Worm (Caenorhabditis elegans) whole organism, L3 larva: Measurements from ENCODE around the gene C54E10.7.

Experiments
- ZK546.5 ChIP-seq: sonication (generic microtip); optimal IDR thresholded peaks from 2 replicates; lab custom pipeline; 2017; ENCODE audit warnings: missing biosample characterization, missing genetic modification characterization
- ceh-9 ChIP-seq: sonication (generic microtip); optimal IDR thresholded peaks from 2 replicates; lab custom pipeline; 2018; ENCODE audit warnings: missing biosample characterization, missing genetic modification characterization
- jun-1 ChIP-seq: fragments of 150-350 bp; optimal IDR thresholded peaks from 2 replicates; lab custom pipeline; 2014; ENCODE audit warnings: missing biosample characterization, missing genetic modification reagents, missing genetic modification characterization
- mml-1 ChIP-seq: fragments of 150-350 bp; sonication (generic microtip); optimal IDR thresholded peaks from 3 replicates; lab custom pipeline; 2014; ENCODE audit warnings: missing biosample characterization, missing genetic modification characterization
- nhr-25 ChIP-seq: sonication (generic microtip); optimal IDR thresholded peaks from 2 replicates; lab custom pipeline; 2017; ENCODE audit warnings: missing biosample characterization, missing genetic modification characterization
- pqm-1 ChIP-seq: fragments of 150-350 bp; optimal IDR thresholded peaks from 2 replicates; lab custom pipeline; 2017; ENCODE audit warnings: missing biosample characterization, missing genetic modification characterization, inconsistent platforms
- zag-1 ChIP-seq: fragments of 150-350 bp; optimal IDR thresholded peaks from 2 replicates; lab custom pipeline; 2014; ENCODE audit warnings: missing biosample characterization, missing genetic modification characterization
- ztf-11 ChIP-seq: fragments of 150-350 bp; optimal IDR thresholded peaks from 2 replicates; lab custom pipeline; 2014; ENCODE audit warnings: missing biosample characterization, missing genetic modification characterization

DNA sequence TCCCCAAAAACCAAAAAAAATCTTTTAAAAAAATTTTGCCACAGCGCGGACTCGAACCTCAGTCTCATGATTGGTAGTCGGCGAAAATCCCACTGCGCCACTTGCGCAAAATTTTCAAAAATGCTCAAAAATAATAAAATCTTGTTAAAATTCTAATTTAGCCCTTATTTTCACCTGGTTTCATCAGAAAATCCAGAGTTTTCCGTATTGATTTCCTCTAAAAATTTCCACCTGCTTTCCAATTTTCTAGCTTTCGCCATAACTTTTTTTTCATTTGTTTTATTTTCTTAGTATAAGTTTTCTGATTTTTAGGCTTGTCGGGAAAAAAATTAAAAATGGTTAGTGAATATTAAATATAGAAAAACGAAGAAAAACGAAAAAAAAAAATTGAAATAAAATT is 15.9 kb downstream of the C54E10.7 start:
- TF ChIP-seq ceh-9 = no peak
- no peak for TF ChIP-seq nhr-25 (tag; lab: Kevin White, UChicago)
- no peak for TF ChIP-seq ztf-11 (tag; lab: Kevin White, UChicago)
- no peak for TF ChIP-seq mml-1 (tag; lab: Kevin White, UChicago)
- no peak for TF ChIP-seq ZK546.5 (tag; lab: Kevin White, UChicago)
- no peak for TF ChIP-seq jun-1 (tag; lab: Kevin White, UChicago)
- TF ChIP-seq pqm-1 (tag; lab: Kevin White, UChicago) = no peak
- no peak for TF ChIP-seq zag-1 (tag; lab: Kevin White, UChicago)
